Worm (Caenorhabditis elegans) whole organism, midembryonic: ENCODE measurements around the gene F29A7.3.

Source experiments
- T22C8.4 ChIP-seq: fragments of 200-800 bp; sonication (Bioruptor generic); IDR thresholded peaks from 2 replicates; pipeline ENCODE4 v1.3.6; 2022; ENCODE audit warnings: missing genetic modification characterization, missing compliant biosample characterization
- flt-1 ChIP-seq: fragments of 200-800 bp; sonication (Bioruptor generic); IDR thresholded peaks from 2 replicates; pipeline ENCODE4 v1.3.6; 2022; ENCODE audit warnings: missing genetic modification characterization, missing compliant biosample characterization
- klf-2 ChIP-seq: fragments of 200-800 bp; sonication (Bioruptor generic); conservative IDR thresholded peaks from 2 replicates; pipeline ENCODE4 v1.3.6; 2022; ENCODE audit warnings: missing genetic modification reagents, missing genetic modification characterization, missing compliant biosample characterization
- med-1 ChIP-seq: sonication (generic microtip); optimal IDR thresholded peaks from 2 replicates; lab custom pipeline; 2017; ENCODE audit warnings: missing genetic modification characterization, mild to moderate bottlenecking, missing compliant biosample characterization, antibody characterized with exemption, missing genetic modification reagents; ENCODE audit not compliant: insufficient read depth
- tab-1 ChIP-seq: fragments of 200-800 bp; sonication (Bioruptor generic); IDR thresholded peaks from 2 replicates; pipeline ENCODE4 v1.3.6; 2022; ENCODE audit warnings: missing genetic modification characterization, missing compliant biosample characterization
- ztf-29 ChIP-seq: fragments of 200-800 bp; sonication (Bioruptor generic); IDR thresholded peaks from 2 replicates; pipeline ENCODE4 v1.3.6; 2022; ENCODE audit warnings: missing genetic modification reagents, missing genetic modification characterization, missing compliant biosample characterization

ce11 chrII:2787849-2788248 is 34.8 kb downstream of the F29A7.3 start:
- TF ChIP-seq ztf-29 (GFP tag; lab: Robert Waterston, UW) (no peak), klf-2 (no peak), med-1 (GFP tag; lab: Kevin White, UChicago) (no peak), tab-1 (GFP tag; lab: Robert Waterston, UW) (no peak), flt-1 (GFP tag; lab: Robert Waterston, UW) (no peak), T22C8.4 (GFP tag; lab: Robert Waterston, UW) (no peak)
